Fruit fly (Drosophila melanogaster): ENCODE data around the gene CG11227.
A peak's percentile ranks its signal among the peaks of the same experiment; 100 is the strongest.

The CG11227 gene

dm6 chrX:20948268-20948667 is 14.9 kb upstream of the CG11227 start (continued):
- TF ChIP-seq bbx (GFP tag; IDR thresholded peaks at IDR 0.05; ENCODE audit: partially characterized antibody) (no peak), Oli (tag; optimal IDR thresholded peaks at IDR 0.05) (no peak), CG4730 (GFP tag; IDR thresholded peaks at IDR 0.05) (no peak), Spps (tag; optimal IDR thresholded peaks at IDR 0.05) (no peak), fd96Cb (tag; optimal IDR thresholded peaks at IDR 0.05) (no peak), Side (GFP tag; optimal IDR thresholded peaks at IDR 0.05) (no peak), salm (tag; optimal IDR thresholded peaks at IDR 0.05) (no peak)

- peak; percentile 91 for TF ChIP-seq Hr39 (optimal IDR thresholded peaks at IDR 0.05)
Measured at dm6 chrX:20942058-20942457, 8.7 kb upstream of the CG11227 start.

- peak; percentile 82 for TF ChIP-seq exex (tag; optimal IDR thresholded peaks at IDR 0.05)
- TF ChIP-seq dm (GFP tag; optimal IDR thresholded peaks at IDR 0.05), result no peak
- no peak for TF ChIP-seq ems (GFP tag; optimal IDR thresholded peaks at IDR 0.05)
- no peak for TF ChIP-seq CG7928 (GFP tag; optimal IDR thresholded peaks at IDR 0.05)
- no peak for TF ChIP-seq luna (GFP tag; optimal IDR thresholded peaks at IDR 0.05)
- no peak for TF ChIP-seq CG30403 (GFP tag; optimal IDR thresholded peaks at IDR 0.05)
- no peak for TF ChIP-seq CG2875 (GFP tag; optimal IDR thresholded peaks at IDR 0.05)
- peak; percentile 59 for TF ChIP-seq GATAe (GFP tag; conservative IDR thresholded peaks at IDR 0.05)
- no peak for TF ChIP-seq sob (GFP tag; IDR thresholded peaks at IDR 0.05)
- no peak for TF ChIP-seq Sox102F (GFP tag; optimal IDR thresholded peaks at IDR 0.05)
- no peak for TF ChIP-seq shn (GFP tag; optimal IDR thresholded peaks at IDR 0.05)
- no peak for TF ChIP-seq CG17328 (GFP tag; IDR thresholded peaks at IDR 0.05)
- no peak for TF ChIP-seq CG7987 (GFP tag; optimal IDR thresholded peaks at IDR 0.05)
- TF ChIP-seq CG34224 (GFP tag; IDR thresholded peaks at IDR 0.05; ENCODE audit: partially characterized antibody), result no peak
- no peak for TF ChIP-seq unpg (GFP tag; optimal IDR thresholded peaks at IDR 0.05)
- TF ChIP-seq CG30431 (GFP tag; optimal IDR thresholded peaks at IDR 0.05), result no peak
- no peak for TF ChIP-seq CG3065 (GFP tag; optimal IDR thresholded peaks at IDR 0.05)
- peak; percentile 32 for TF ChIP-seq grn (GFP tag; optimal IDR thresholded peaks at IDR 0.05)
- TF ChIP-seq CG9817 (tag; optimal IDR thresholded peaks at IDR 0.05), result no peak
- no peak for TF ChIP-seq MTF-1 (GFP tag; optimal IDR thresholded peaks at IDR 0.05; ENCODE audit: borderline replicate concordance)
Measured at dm6 chrX:20934530-20934929, 1.2 kb upstream of the CG11227 start, which contains the start of gene Npc1b. Gene Npc1b (plus strand): TSS chrX:20934869.

- TF ChIP-seq nerfin-2 (GFP tag; IDR thresholded peaks at IDR 0.05; ENCODE audit: partially characterized antibody) (no peak), Taf1 (GFP tag; IDR thresholded peaks at IDR 0.05) (no peak), CG2129 (GFP tag; IDR thresholded peaks at IDR 0.05; ENCODE audit: partially characterized antibody) (no peak), Mes4 (GFP tag; optimal IDR thresholded peaks at IDR 0.05) (no peak), pho (GFP tag; optimal IDR thresholded peaks at IDR 0.05) (no peak), abd-A (tag; optimal IDR thresholded peaks at IDR 0.05) (no peak), CG31388 (GFP tag; optimal IDR thresholded peaks at IDR 0.05) (no peak), chn (GFP tag; optimal IDR thresholded peaks at IDR 0.05) (no peak), Ets65A (GFP tag) (no peak)
Measured at dm6 chrX:20926950-20927349, 6.4 kb downstream of the CG11227 start, which contains the start of gene shakB. Gene shakB (minus strand): TSS chrX:20927050.

All from whole organism, embryonic.